Fruit fly (Drosophila melanogaster): ENCODE results near the gene CG33635.

The CG33635 gene

dm6 chr2L:131466-132270 is 26.8 kb downstream of the CG33635 start, which contains the start of gene Gs1 (continued):
- TF ChIP-seq oc (tag; optimal IDR thresholded peaks at IDR 0.05) (peak; percentile 48), da (GFP tag; optimal IDR thresholded peaks at IDR 0.05) (no peak), CG7271 (tag; optimal IDR thresholded peaks at IDR 0.05) (no peak), CG10654 (GFP tag; optimal IDR thresholded peaks at IDR 0.05) (no peak), CG14050 (GFP tag; IDR thresholded peaks at IDR 0.05) (no peak), CG34224 (GFP tag; IDR thresholded peaks at IDR 0.05; ENCODE audit: partially characterized antibody) (peak; percentile 68; the same call in 2 of the 3 replicates), ac (GFP tag; optimal IDR thresholded peaks at IDR 0.05) (no peak), Hr39 (optimal IDR thresholded peaks at IDR 0.05) (no peak), grn (GFP tag; optimal IDR thresholded peaks at IDR 0.05) (no peak), zfh1 (GFP tag; IDR thresholded peaks at IDR 0.05) (0 out of 3 replicates have a peak, but pooled peaks have one; percentile 12), stc (GFP tag; IDR thresholded peaks at IDR 0.05) (0 out of 2 replicates have a peak, but pooled peaks have one; percentile 18), CG6683 (GFP tag; optimal IDR thresholded peaks at IDR 0.05) (no peak), CG9609 (GFP tag; optimal IDR thresholded peaks at IDR 0.05) (no peak), pros (GFP tag; optimal IDR thresholded peaks at IDR 0.05) (peak; percentile 57), prd (optimal IDR thresholded peaks at IDR 0.05) (no peak), prd (GFP tag; IDR thresholded peaks at IDR 0.05) (no peak), hbn (GFP tag; IDR thresholded peaks at IDR 0.05; ENCODE audit: partially characterized antibody) (peak; percentile 28), CG13894 (tag; optimal IDR thresholded peaks at IDR 0.05) (peak; percentile 67), Poxn (GFP tag; IDR thresholded peaks at IDR 0.05) (no peak), Dp (GFP tag; optimal IDR thresholded peaks at IDR 0.05) (peak; percentile 18), dpn (GFP tag; optimal IDR thresholded peaks at IDR 0.05) (peak; percentile 7 to 29), lola (GFP tag; optimal IDR thresholded peaks at IDR 0.05) (no peak), Side (GFP tag; optimal IDR thresholded peaks at IDR 0.05) (peak; percentile 2), fd3F (GFP tag; optimal IDR thresholded peaks at IDR 0.05) (no peak), CG42726 (GFP tag; IDR thresholded peaks at IDR 0.05; ENCODE audit: partially characterized antibody) (no peak), CG8290 (GFP tag; optimal IDR thresholded peaks at IDR 0.05) (no peak), CG8290 (tag; optimal IDR thresholded peaks at IDR 0.05) (peak; percentile 8 to 65), sug (tag; optimal IDR thresholded peaks at IDR 0.05) (peak; percentile 84), gem (tag; optimal IDR thresholded peaks at IDR 0.05) (no peak), Nf-YC (tag; optimal IDR thresholded peaks at IDR 0.05) (peak; percentile 85), CG9215 (GFP tag; IDR thresholded peaks at IDR 0.05) (no peak), ken (GFP tag; IDR thresholded peaks at IDR 0.05) (no peak), trem (tag; optimal IDR thresholded peaks at IDR 0.05) (no peak), chn (GFP tag; optimal IDR thresholded peaks at IDR 0.05) (no peak), CG15269 (tag; optimal IDR thresholded peaks at IDR 0.05) (peak; percentile 18), pita (GFP tag; optimal IDR thresholded peaks at IDR 0.05) (no peak), CG17612 (GFP tag; IDR thresholded peaks at IDR 0.05) (no peak), CG11695 (GFP tag; IDR thresholded peaks at IDR 0.05) (0 out of 3 replicates have a peak, but pooled peaks have one; percentile 40), Spps (tag; optimal IDR thresholded peaks at IDR 0.05) (no peak), Xbp1 (GFP tag; optimal IDR thresholded peaks at IDR 0.05) (no peak), en (GFP tag; optimal IDR thresholded peaks at IDR 0.05) (no peak)

- TF ChIP-seq br (optimal IDR thresholded peaks at IDR 0.05) (no peak), lola (GFP tag; optimal IDR thresholded peaks at IDR 0.05) (peak in 1 of 3 experiments; percentile 22), CG13894 (tag; optimal IDR thresholded peaks at IDR 0.05) (peak; percentile 76)
Measured at dm6 chr2L:130691-131090, 27.8 kb downstream of the CG33635 start, which contains the start of gene CG3164. Gene CG3164, minus strand, starts transcription at chr2L:130791.
